Worm (Caenorhabditis elegans): ENCODE data around the gene smrd-1.

The smrd-1 gene

DNA sequence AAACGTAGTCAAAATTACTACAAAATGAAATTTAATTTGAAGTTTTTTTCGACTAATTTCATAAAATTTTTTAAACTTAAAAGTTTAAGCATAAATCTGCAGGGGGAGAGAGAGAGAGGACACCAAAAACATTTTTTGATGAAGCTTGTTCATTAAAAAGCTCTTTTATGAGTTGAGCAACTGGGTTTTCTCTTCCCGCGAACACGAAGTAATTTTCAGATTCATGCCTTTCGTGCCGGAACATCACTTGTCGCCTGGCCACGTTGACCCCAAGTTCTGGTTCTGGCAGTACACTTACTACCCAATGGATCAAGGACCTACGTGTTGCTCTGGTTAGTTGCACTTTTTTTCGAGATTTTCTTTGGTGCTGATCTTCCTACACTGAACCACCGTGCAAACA lies 52.0 kb downstream of the smrd-1 start:
- TF ChIP-seq mab-5 (tag; optimal IDR thresholded peaks at IDR 0.05), result no peak
- no peak for TF ChIP-seq nhr-12 (tag; optimal IDR thresholded peaks at IDR 0.05)
- no peak for TF ChIP-seq nhr-2 (tag; optimal IDR thresholded peaks at IDR 0.05)
- no peak for TF ChIP-seq nhr-237 (tag; optimal IDR thresholded peaks at IDR 0.05)
- no peak for TF ChIP-seq ces-1 (GFP tag; optimal IDR thresholded peaks at IDR 0.05)
- TF ChIP-seq bed-3 (GFP tag; optimal IDR thresholded peaks at IDR 0.05), result no peak
- TF ChIP-seq M03D4.4 (tag; optimal IDR thresholded peaks at IDR 0.05), result no peak
- TF ChIP-seq lin-13 (tag; optimal IDR thresholded peaks at IDR 0.05), result no peak
- TF ChIP-seq drap-1 (GFP tag; optimal IDR thresholded peaks at IDR 0.05), result no peak
- TF ChIP-seq mep-1 (tag; optimal IDR thresholded peaks at IDR 0.05), result no peak
- TF ChIP-seq elt-3 (tag; optimal IDR thresholded peaks at IDR 0.05), result no peak
- no peak for TF ChIP-seq cnd-1 (tag; optimal IDR thresholded peaks at IDR 0.05)
- TF ChIP-seq pha-4 (tag; optimal IDR thresholded peaks at IDR 0.05), result no peak
- no peak for TF ChIP-seq flh-1 (GFP tag; optimal IDR thresholded peaks at IDR 0.05)
- TF ChIP-seq ceh-43 (GFP tag; optimal IDR thresholded peaks at IDR 0.05), result no peak
- TF ChIP-seq hlh-1 (tag; optimal IDR thresholded peaks at IDR 0.05), result no peak
- TF ChIP-seq ceh-83 (GFP tag; optimal IDR thresholded peaks at IDR 0.05), result no peak

DNA sequence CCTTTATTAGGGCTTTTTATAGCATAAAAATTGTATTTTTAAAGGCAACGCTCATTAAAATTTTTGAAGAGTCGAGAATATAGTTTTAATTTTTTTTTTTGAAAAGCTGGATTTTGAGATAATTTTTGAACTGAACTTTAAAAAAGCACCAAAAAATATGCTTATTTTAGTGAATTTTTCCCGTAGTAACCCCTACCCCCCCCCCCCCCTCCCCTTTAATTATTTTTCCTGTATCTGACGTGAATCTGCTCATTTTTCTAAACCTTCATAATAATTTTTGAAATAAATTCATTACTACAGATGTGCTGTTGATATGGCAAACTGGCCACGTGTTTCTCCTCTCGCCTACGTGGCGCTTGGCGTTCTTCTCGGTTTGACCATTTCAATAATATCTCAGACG lies 54.3 kb downstream of the smrd-1 start, which contains the start of gene C38H2.2:
Gene C38H2.2 (plus strand): TSS at position 301 of the 400 bp plus-strand sequence.
- TF ChIP-seq ces-1 (GFP tag; optimal IDR thresholded peaks at IDR 0.05), result no peak

DNA sequence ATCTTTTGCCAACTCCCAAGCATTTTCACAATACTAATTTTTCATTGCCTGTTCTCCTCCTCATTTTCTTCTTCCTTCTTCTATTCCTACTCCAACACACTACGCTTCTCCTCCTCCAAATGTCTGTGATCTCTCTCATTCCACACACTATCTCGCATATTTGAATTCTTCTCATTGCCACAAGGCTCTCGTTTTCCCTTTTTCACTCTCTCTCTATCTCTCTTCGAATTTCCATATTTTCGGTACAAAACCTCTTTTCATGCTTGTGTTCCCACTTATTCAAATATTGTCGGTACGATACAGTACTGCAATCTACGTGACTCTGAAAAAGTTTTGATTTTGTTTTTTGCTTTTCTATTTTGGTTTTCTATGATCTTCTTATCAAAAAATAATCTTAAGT lies 55.1 kb downstream of the smrd-1 start:
- TF ChIP-seq nhr-76 (tag; optimal IDR thresholded peaks at IDR 0.05) (no peak), nhr-237 (tag; optimal IDR thresholded peaks at IDR 0.05) (peak; percentile 0), sem-2 (GFP tag; optimal IDR thresholded peaks at IDR 0.05) (no peak), zip-8 (tag; optimal IDR thresholded peaks at IDR 0.05) (no peak), M03D4.4 (tag; optimal IDR thresholded peaks at IDR 0.05) (no peak), lsy-2 (tag; optimal IDR thresholded peaks at IDR 0.05) (no peak), ces-1 (GFP tag; optimal IDR thresholded peaks at IDR 0.05) (peak; percentile 57), unc-120 (tag; optimal IDR thresholded peaks at IDR 0.05; ENCODE audit: poor library complexity, severe bottlenecking) (peak; percentile 8), elt-1 (tag; optimal IDR thresholded peaks at IDR 0.05; ENCODE audit: borderline replicate concordance, insufficient read depth) (no peak), lin-32 (GFP tag; optimal IDR thresholded peaks at IDR 0.05) (no peak)

- no peak for TF ChIP-seq flh-1 (GFP tag; optimal IDR thresholded peaks at IDR 0.05)
- no peak for TF ChIP-seq hlh-1 (tag; optimal IDR thresholded peaks at IDR 0.05)
- no peak for TF ChIP-seq mab-5 (tag; optimal IDR thresholded peaks at IDR 0.05)
- no peak for TF ChIP-seq lin-13 (tag; optimal IDR thresholded peaks at IDR 0.05)
- TF ChIP-seq ham-2 (GFP tag; optimal IDR thresholded peaks at IDR 0.05), result no peak
- TF ChIP-seq ces-1 (GFP tag; optimal IDR thresholded peaks at IDR 0.05), result no peak
- no peak for TF ChIP-seq cnd-1 (tag; optimal IDR thresholded peaks at IDR 0.05)
- TF ChIP-seq nhr-237 (tag; optimal IDR thresholded peaks at IDR 0.05), result no peak
- no peak for TF ChIP-seq ceh-43 (GFP tag; optimal IDR thresholded peaks at IDR 0.05)
- TF ChIP-seq mep-1 (tag; optimal IDR thresholded peaks at IDR 0.05), result no peak
Observed at ce11 chrIII:10379632-10380031, 56.2 kb downstream of the smrd-1 start.

DNA sequence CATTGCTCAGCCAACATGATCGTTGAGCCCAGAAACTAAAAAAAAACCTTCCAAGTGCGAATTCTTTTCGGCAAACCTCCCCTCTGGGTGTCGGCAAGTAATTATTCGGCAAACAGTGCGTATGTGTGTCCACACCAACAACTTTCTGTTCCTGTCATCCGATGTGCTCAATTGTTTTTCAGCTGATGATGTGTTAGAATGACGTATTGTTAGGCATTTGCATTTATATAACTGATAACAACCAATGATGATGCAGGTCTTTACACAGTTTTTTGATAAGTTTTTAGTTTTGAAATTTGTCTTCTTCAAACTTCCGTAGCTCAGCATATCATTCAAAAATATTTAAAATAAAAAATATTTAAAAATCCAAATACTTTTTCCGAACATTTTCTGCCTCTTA lies 56.9 kb downstream of the smrd-1 start:
- TF ChIP-seq ztf-11 (tag; optimal IDR thresholded peaks at IDR 0.05) (no peak), nhr-2 (tag; optimal IDR thresholded peaks at IDR 0.05) (no peak), nhr-76 (tag; optimal IDR thresholded peaks at IDR 0.05) (no peak), lin-32 (GFP tag; optimal IDR thresholded peaks at IDR 0.05) (no peak), unc-39 (tag; optimal IDR thresholded peaks at IDR 0.05) (no peak), ceh-39 (tag; optimal IDR thresholded peaks at IDR 0.05) (no peak)
